Worm (Caenorhabditis elegans): ENCODE data around the gene jhdm-1.

DNA sequence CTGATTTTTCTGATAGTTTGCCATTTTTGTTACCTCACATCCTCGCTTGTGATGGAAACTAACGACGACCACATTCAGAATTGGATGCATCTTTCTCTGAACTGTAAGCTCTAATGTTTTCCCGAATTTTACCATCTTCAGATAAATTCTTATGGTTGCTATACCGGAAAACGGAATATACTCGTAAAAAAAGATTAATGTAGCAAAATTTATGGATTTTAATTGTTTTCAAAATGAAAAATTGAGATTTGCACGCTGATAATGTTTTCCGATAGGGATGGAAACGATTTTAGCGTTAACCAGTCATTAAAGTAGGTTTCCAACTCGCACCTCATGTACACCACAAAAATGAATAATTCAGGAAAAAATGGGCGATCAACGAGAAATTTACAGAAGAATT, 3.7 kb upstream of the jhdm-1 start, which contains the start of gene T26A5.6:
- TF ChIP-seq lin-13 (GFP tag; optimal IDR thresholded peaks at IDR 0.05) (no peak), fos-1 (tag; optimal IDR thresholded peaks at IDR 0.05) (no peak), sma-9 (GFP tag; optimal IDR thresholded peaks at IDR 0.05) (no peak), sma-9 (tag; optimal IDR thresholded peaks at IDR 0.05) (no peak), ceh-82 (tag; optimal IDR thresholded peaks at IDR 0.05) (no peak), elt-3 (tag; optimal IDR thresholded peaks at IDR 0.05) (no peak)

All from whole organism, L2 larva.